Fruit fly (Drosophila melanogaster) whole organism, embryonic: ENCODE data around the gene CG9643.
A peak's percentile ranks its signal among the peaks of the same experiment; 100 is the strongest.

Experiments
- Aef1 ChIP-seq: fragments of 200-800 bp; sonication (Bioruptor generic); IDR thresholded peaks from 3 replicates; pipeline ENCODE4 v1.3.6; 2022; ENCODE audit warnings: missing biosample characterization, missing genetic modification characterization
- B-H1 ChIP-seq: fragments of 200-800 bp; sonication (Bioruptor generic); IDR thresholded peaks from 3 replicates; pipeline ENCODE4 v1.3.6; 2022; ENCODE audit warnings: missing biosample characterization, missing genetic modification characterization
- B-H2 ChIP-seq: fragments of 200-800 bp; sonication (Bioruptor generic); optimal IDR thresholded peaks from 2 replicates; lab custom pipeline; 2018; ENCODE audit warnings: missing biosample characterization, mild to moderate bottlenecking, missing genetic modification characterization
- C15 ChIP-seq: fragments of 200-800 bp; sonication (Bioruptor generic); IDR thresholded peaks from 3 replicates; pipeline ENCODE4 v1.3.6; 2022; ENCODE audit warnings: missing biosample characterization, missing genetic modification characterization
- CG10979 ChIP-seq: fragments of 200-800 bp; sonication (Bioruptor generic); optimal IDR thresholded peaks from 2 replicates; lab custom pipeline; 2018; ENCODE audit warnings: missing biosample characterization, mild to moderate bottlenecking, missing genetic modification characterization, moderate library complexity
- CG11085 ChIP-seq: fragments of 200-800 bp; sonication (Bioruptor generic); IDR thresholded peaks from 2 replicates; pipeline ENCODE4 v1.3.6; 2022; ENCODE audit warnings: missing biosample characterization, missing genetic modification characterization
- CG1233 ChIP-seq: fragments of 200-800 bp; sonication (Bioruptor generic); optimal IDR thresholded peaks from 4 replicates; lab custom pipeline; 2018; ENCODE audit warnings: missing biosample characterization, mild to moderate bottlenecking, missing genetic modification characterization
- CG12942 ChIP-seq: fragments of 200-800 bp; sonication (Bioruptor generic); optimal IDR thresholded peaks from 3 replicates; lab custom pipeline; 2016; ENCODE audit warnings: missing biosample characterization, missing genetic modification characterization
- CG16815 ChIP-seq: fragments of 200-800 bp; sonication (Bioruptor generic); optimal IDR thresholded peaks from 3 replicates; lab custom pipeline; 2017; ENCODE audit warnings: missing biosample characterization, mild to moderate bottlenecking, missing genetic modification characterization
- CG17829 ChIP-seq: fragments of 200-800 bp; optimal IDR thresholded peaks from 2 replicates; lab custom pipeline; 2019; ENCODE audit warnings: missing biosample characterization, mild to moderate bottlenecking, missing genetic modification characterization, moderate library complexity
- CG1832 ChIP-seq: fragments of 200-800 bp; sonication (Bioruptor generic); optimal IDR thresholded peaks from 2 replicates; lab custom pipeline; 2017; ENCODE audit warnings: missing biosample characterization, mild to moderate bottlenecking, missing genetic modification characterization, inconsistent platforms
- CG18619 ChIP-seq: fragments of 200-800 bp; sonication (Bioruptor generic); optimal IDR thresholded peaks from 3 replicates; lab custom pipeline; 2017; ENCODE audit warnings: missing biosample characterization, mild to moderate bottlenecking, missing genetic modification characterization
- CG31224 ChIP-seq: fragments of 200-800 bp; sonication (Bioruptor generic); IDR thresholded peaks from 2 replicates; pipeline ENCODE4 v1.3.6; 2022; ENCODE audit warnings: missing biosample characterization, missing genetic modification characterization
- CG31388 ChIP-seq: fragments of 200-800 bp; sonication (Bioruptor generic); optimal IDR thresholded peaks from 2 replicates; lab custom pipeline; 2016; ENCODE audit warnings: missing biosample characterization, missing genetic modification characterization
- CG43689 ChIP-seq: fragments of 200-800 bp; sonication (Bioruptor generic); IDR thresholded peaks from 2 replicates; pipeline ENCODE4 v1.3.6; 2022; ENCODE audit warnings: missing biosample characterization, missing genetic modification characterization
- CG4617 ChIP-seq: fragments of 200-800 bp; sonication (Bioruptor generic); optimal IDR thresholded peaks from 3 replicates; lab custom pipeline; 2016; ENCODE audit warnings: missing biosample characterization, missing genetic modification characterization, borderline replicate concordance
- CG4820 ChIP-seq: fragments of 200-800 bp; sonication (Bioruptor generic); optimal IDR thresholded peaks from 3 replicates; lab custom pipeline; 2016; ENCODE audit warnings: missing biosample characterization, missing genetic modification characterization
- CG6854 ChIP-seq: fragments of 200-800 bp; sonication (Bioruptor generic); optimal IDR thresholded peaks from 3 replicates; lab custom pipeline; 2017; ENCODE audit warnings: missing biosample characterization, mild to moderate bottlenecking, missing genetic modification characterization
- CG7372 ChIP-seq: fragments of 200-800 bp; sonication (Bioruptor generic); IDR thresholded peaks from 2 replicates; pipeline ENCODE4 v1.3.6; 2022; ENCODE audit warnings: missing biosample characterization, missing genetic modification characterization
- CG7556 ChIP-seq: fragments of 200-800 bp; sonication (Bioruptor generic); optimal IDR thresholded peaks from 2 replicates; lab custom pipeline; 2017; ENCODE audit warnings: missing biosample characterization, mild to moderate bottlenecking, missing genetic modification characterization
- CG7745 ChIP-seq: fragments of 200-800 bp; sonication (Bioruptor generic); optimal IDR thresholded peaks from 2 replicates; lab custom pipeline; 2018; ENCODE audit warnings: missing biosample characterization, mild to moderate bottlenecking, missing genetic modification characterization, moderate library complexity
- CG8388 ChIP-seq: fragments of 200-800 bp; sonication (Bioruptor generic); optimal IDR thresholded peaks from 2 replicates; lab custom pipeline; 2019; ENCODE audit warnings: missing biosample characterization, mild to moderate bottlenecking, missing genetic modification characterization, moderate library complexity
- CG9797 ChIP-seq: fragments of 200-800 bp; sonication (Bioruptor generic); optimal IDR thresholded peaks from 3 replicates; lab custom pipeline; 2018; ENCODE audit warnings: missing biosample characterization, mild to moderate bottlenecking, missing genetic modification characterization
- CG9876 ChIP-seq: fragments of 200-800 bp; sonication (Bioruptor generic); optimal IDR thresholded peaks from 2 replicates; lab custom pipeline; 2016; ENCODE audit warnings: missing biosample characterization, missing genetic modification characterization
- CG9932 ChIP-seq: fragments of 200-800 bp; sonication (Bioruptor generic); IDR thresholded peaks from 2 replicates; pipeline ENCODE4 v1.3.6; 2022; ENCODE audit warnings: missing biosample characterization, missing genetic modification characterization
- D19A ChIP-seq: fragments of 200-800 bp; optimal IDR thresholded peaks from 3 replicates; lab custom pipeline; 2019; ENCODE audit warnings: missing biosample characterization, mild to moderate bottlenecking, missing genetic modification characterization, moderate library complexity
- Meics ChIP-seq: fragments of 200-800 bp; sonication (Bioruptor generic); optimal IDR thresholded peaks from 2 replicates; lab custom pipeline; 2017; ENCODE audit warnings: missing biosample characterization, mild to moderate bottlenecking, missing genetic modification characterization
- Mrtf ChIP-seq: fragments of 200-800 bp; sonication (Bioruptor generic); IDR thresholded peaks from 3 replicates; pipeline ENCODE4 v1.3.6; 2022; ENCODE audit warnings: missing biosample characterization, missing genetic modification characterization
- Myb ChIP-seq: fragments of 200-800 bp; sonication (Bioruptor generic); optimal IDR thresholded peaks from 2 replicates; lab custom pipeline; 2016; ENCODE audit warnings: missing biosample characterization, missing genetic modification characterization
- Optix ChIP-seq: fragments of 200-800 bp; sonication (Bioruptor generic); IDR thresholded peaks from 3 replicates; pipeline ENCODE4 v1.3.6; 2022; ENCODE audit warnings: missing biosample characterization, missing genetic modification characterization
- Six4 ChIP-seq: fragments of 200-800 bp; sonication (Bioruptor generic); optimal IDR thresholded peaks from 2 replicates; lab custom pipeline; 2016; ENCODE audit warnings: missing biosample characterization, missing genetic modification characterization
- Sry-δ ChIP-seq: fragments of 200-800 bp; sonication (Bioruptor generic); optimal IDR thresholded peaks from 2 replicates; lab custom pipeline; 2016; ENCODE audit warnings: missing biosample characterization, missing genetic modification characterization
- Vsx1 ChIP-seq: fragments of 200-800 bp; sonication (Bioruptor generic); optimal IDR thresholded peaks from 2 replicates; lab custom pipeline; 2017; ENCODE audit warnings: missing biosample characterization, mild to moderate bottlenecking, missing genetic modification characterization, missing genetic modification reagents
- ato ChIP-seq: fragments of 200-800 bp; sonication (Bioruptor generic); IDR thresholded peaks from 2 replicates; pipeline ENCODE4 v1.3.6; 2022; ENCODE audit warnings: missing biosample characterization, missing genetic modification characterization; ENCODE audit not compliant: partially characterized antibody
- chn ChIP-seq: fragments of 200-800 bp; sonication (Bioruptor generic); optimal IDR thresholded peaks from 2 replicates; lab custom pipeline; 2016; ENCODE audit warnings: missing biosample characterization, missing genetic modification characterization
- ci ChIP-seq: fragments of 200-800 bp; sonication (Bioruptor generic); IDR thresholded peaks from 3 replicates; pipeline ENCODE4 v1.3.6; 2022; ENCODE audit warnings: missing biosample characterization, missing genetic modification characterization
- crol ChIP-seq: fragments of 200-800 bp; sonication (Bioruptor generic); IDR thresholded peaks from 2 replicates; pipeline ENCODE4 v1.3.6; 2022; ENCODE audit warnings: missing biosample characterization, missing genetic modification characterization
- disco-r ChIP-seq: fragments of 200-800 bp; sonication (Bioruptor generic); optimal IDR thresholded peaks from 2 replicates; lab custom pipeline; 2016; ENCODE audit warnings: missing biosample characterization, missing genetic modification characterization
- gce ChIP-seq: fragments of 200-800 bp; sonication (Bioruptor generic); IDR thresholded peaks from 3 replicates; pipeline ENCODE4 v1.3.6; 2022; ENCODE audit warnings: missing biosample characterization, missing genetic modification characterization
- gem ChIP-seq: fragments of 200-800 bp; sonication (Bioruptor generic); optimal IDR thresholded peaks from 2 replicates; lab custom pipeline; 2019; ENCODE audit warnings: missing biosample characterization, mild to moderate bottlenecking, missing genetic modification characterization, moderate library complexity
- lilli ChIP-seq: fragments of 200-800 bp; sonication (Bioruptor generic); optimal IDR thresholded peaks from 3 replicates; lab custom pipeline; 2016; ENCODE audit warnings: missing biosample characterization, missing genetic modification characterization
- nerfin-2 ChIP-seq: fragments of 200-800 bp; sonication (Bioruptor generic); IDR thresholded peaks from 2 replicates; pipeline ENCODE4 v1.3.6; 2022; ENCODE audit warnings: missing biosample characterization, missing genetic modification characterization; ENCODE audit not compliant: partially characterized antibody
- pan ChIP-seq, 4 experiments: fragments of >200 bp in 3 of 4; fragments of 200-800 bp in 1 of 4; sonication (Bioruptor generic) in 1 of 4; optimal IDR thresholded peaks in 3 of 4; IDR thresholded peaks in 1 of 4; 2 replicates each; pipeline versions ENCODE4 v1.3.6 to Lab custom; 2017 to 2022; ENCODE audit warnings: missing biosample characterization in 2 of 4, missing genetic modification characterization in 2 of 4, mixed read lengths in 1 of 4
- ro ChIP-seq: fragments of 200-800 bp; sonication (Bioruptor generic); IDR thresholded peaks from 2 replicates; pipeline ENCODE4 v1.3.6; 2022; ENCODE audit warnings: missing biosample characterization, missing genetic modification characterization
- sens-2 ChIP-seq: fragments of 200-800 bp; sonication (Bioruptor generic); IDR thresholded peaks from 2 replicates; pipeline ENCODE4 v1.3.6; 2022; ENCODE audit warnings: missing biosample characterization, missing genetic modification characterization
- seq ChIP-seq: fragments of 200-800 bp; sonication (Bioruptor generic); IDR thresholded peaks from 2 replicates; pipeline ENCODE4 v1.3.6; 2022; ENCODE audit warnings: missing biosample characterization, missing genetic modification characterization
- slp2 ChIP-seq: fragments of 200-800 bp; sonication (Bioruptor generic); optimal IDR thresholded peaks from 2 replicates; lab custom pipeline; 2016; ENCODE audit warnings: missing biosample characterization, missing genetic modification characterization
- so ChIP-seq: fragments of 200-800 bp; sonication (Bioruptor generic); IDR thresholded peaks from 3 replicates; pipeline ENCODE4 v1.3.6; 2022; ENCODE audit warnings: missing biosample characterization, missing genetic modification characterization
- ssp ChIP-seq: fragments of 200-800 bp; sonication (Bioruptor generic); IDR thresholded peaks from 2 replicates; pipeline ENCODE4 v1.3.6; 2022; ENCODE audit warnings: missing biosample characterization, missing genetic modification characterization
- stwl ChIP-seq: fragments of 200-800 bp; sonication (Bioruptor generic); optimal IDR thresholded peaks from 3 replicates; lab custom pipeline; 2018; ENCODE audit warnings: missing biosample characterization, mild to moderate bottlenecking, missing genetic modification characterization, moderate library complexity

The CG9643 gene

DNA sequence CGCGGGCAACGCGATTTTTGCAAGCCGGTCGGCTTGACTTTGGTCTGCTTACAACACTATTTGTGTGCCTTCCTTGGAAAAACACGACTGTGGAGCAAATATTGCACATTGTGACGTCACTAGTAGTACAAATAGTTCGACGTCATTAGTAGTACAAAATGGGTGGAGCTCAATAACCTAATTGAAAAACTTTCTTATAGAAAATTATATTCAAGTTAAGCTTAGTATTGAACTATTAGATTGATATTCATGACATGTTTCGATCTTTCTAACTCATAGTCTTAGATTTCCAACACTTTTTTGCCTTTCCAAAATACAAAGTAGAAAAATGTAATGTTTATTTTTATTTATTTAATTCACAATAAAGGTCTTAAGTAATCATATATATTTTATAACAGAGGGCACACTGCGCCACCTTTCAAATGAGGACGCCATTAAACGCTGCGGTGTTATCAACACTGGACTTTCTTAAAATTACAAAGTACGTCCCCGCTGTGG, 6.6 kb downstream of the CG9643 start, which contains the start of the genes Rrp1 and gammaTub23C (continued):
- TF ChIP-seq CG4617 (GFP tag; lab: Kevin White, UChicago) (peak; percentile 84), CG6854 (GFP tag; lab: Kevin White, UChicago) (peak; percentile 74), slp2 (GFP tag; lab: Kevin White, UChicago) (peak; percentile 62), CG8388 (peak; percentile 89), chn (GFP tag; lab: Kevin White, UChicago) (peak; percentile 82), CG31224 (GFP tag; lab: Robert Waterston, UW) (peak; percentile 77), CG7372 (GFP tag; lab: Robert Waterston, UW) (peak; percentile 83), Sry-δ (GFP tag; lab: Kevin White, UChicago) (peak; percentile 70), so (GFP tag; lab: Robert Waterston, UW) (peak; percentile 59; the same call in 1 of the 3 replicates), disco-r (GFP tag; lab: Kevin White, UChicago) (peak; percentile 41), Mrtf (GFP tag; lab: Robert Waterston, UW) (peak; percentile 70; the same call in 2 of the 3 replicates), CG9797 (GFP tag; lab: Kevin White, UChicago) (peak; percentile 42), Meics (peak; percentile 93), CG16815 (GFP tag; lab: Kevin White, UChicago) (peak; percentile 94), CG7556 (peak; percentile 94), CG4820 (GFP tag; lab: Kevin White, UChicago) (peak; percentile 93), ro (GFP tag; lab: Robert Waterston, UW) (peak; percentile 64; the same call in 1 of the 2 replicates), ci (GFP tag; lab: Robert Waterston, UW) (peak; percentile 56; the same call in 2 of the 3 replicates), CG11085 (GFP tag; lab: Robert Waterston, UW) (peak; percentile 77), gce (GFP tag; lab: Robert Waterston, UW) (0 out of 3 replicates have a peak, but pooled peaks have one; percentile 36), Vsx1 (GFP tag; lab: Kevin White, UChicago) (no peak), CG10979 (tag; lab: Kevin White, UChicago) (peak; percentile 89), CG9932 (GFP tag; lab: Robert Waterston, UW) (peak; percentile 85; the same call in 1 of the 2 replicates), crol (GFP tag; lab: Robert Waterston, UW) (no peak), CG18619 (GFP tag; lab: Kevin White, UChicago) (peak; percentile 94), CG17829 (peak; percentile 92), CG9876 (GFP tag; lab: Kevin White, UChicago) (peak; percentile 62), ssp (GFP tag; lab: Robert Waterston, UW) (peak; percentile 80), C15 (no peak), ato (GFP tag; lab: Robert Waterston, UW) (no peak), CG31388 (peak; percentile 66), stwl (tag; lab: Kevin White, UChicago) (peak; percentile 45), B-H2 (GFP tag; lab: Kevin White, UChicago) (peak; percentile 83), lilli (GFP tag; lab: Kevin White, UChicago) (peak; percentile 86), CG12942 (GFP tag; lab: Kevin White, UChicago) (peak; percentile 88), pan (optimal IDR thresholded peaks at IDR 0.05; lab: Kevin White, UChicago) (no peak), pan (GFP tag; optimal IDR thresholded peaks at IDR 0.05 in 1 of 2, IDR thresholded peaks at IDR 0.05 in 1 of 2) (peak in 1 of 2 experiments; percentile 82), CG7745 (tag; lab: Kevin White, UChicago) (no peak), gem (peak; percentile 95), Optix (GFP tag; lab: Robert Waterston, UW) (0 out of 3 replicates have a peak, but pooled peaks have one; percentile 31), Aef1 (peak; percentile 85), sens-2 (GFP tag; lab: Robert Waterston, UW) (peak; percentile 64), D19A (peak; percentile 83), B-H1 (peak; percentile 82), CG1233 (GFP tag; lab: Kevin White, UChicago) (peak; percentile 92), Myb (GFP tag; lab: Kevin White, UChicago) (peak; percentile 56), CG43689 (GFP tag; lab: Robert Waterston, UW) (0 out of 2 replicates have a peak, but pooled peaks have one; percentile 21), Six4 (GFP tag; lab: Kevin White, UChicago) (peak; percentile 87), seq (peak; percentile 68), nerfin-2 (GFP tag; lab: Robert Waterston, UW) (no peak), CG1832 (GFP tag; lab: Kevin White, UChicago) (no peak)
